Worm (Caenorhabditis elegans): ENCODE results near the gene srab-16.
"Not testable (repeated sequence)": the region's sequence is repeated elsewhere in the genome, so short reads cannot be mapped to it uniquely, and the experiment has no call there.

srab-16 gene

ce11 chrV:817182-817581, 34.6 kb downstream of the srab-16 start, which contains the start of gene R13D11.1:
Gene R13D11.1, plus strand, starts transcription at chrV:817482.
- TF ChIP-seq tbp1 (GFP tag; optimal IDR thresholded peaks at IDR 0.05), result no peak
- TF ChIP-seq Y79H2A.3 (GFP tag; conservative IDR thresholded peaks at IDR 0.05), result no peak
- TF ChIP-seq lir-1 (GFP tag; conservative IDR thresholded peaks at IDR 0.05), result no peak
- TF ChIP-seq lag-1 (GFP tag; IDR thresholded peaks at IDR 0.05), result no peak

- TF ChIP-seq lin-26 (GFP tag; IDR thresholded peaks at IDR 0.05); unc-62 (GFP tag; optimal IDR thresholded peaks at IDR 0.05); Y53G8AR.9 (GFP tag; conservative IDR thresholded peaks at IDR 0.05): not testable (repeated sequence)
These were observed 38.1 kb downstream of the srab-16 start, which contains the start of gene srx-32 for ce11 chrV:820629-821028. Gene srx-32, minus strand, starts transcription at chrV:820729.

- not testable (repeated sequence) for TF ChIP-seq mcd-1 (GFP tag; IDR thresholded peaks at IDR 0.05); B0035.1 (tag; optimal IDR thresholded peaks at IDR 0.05); madf-3 (GFP tag; IDR thresholded peaks at IDR 0.05)
These were observed 40.4 kb downstream of the srab-16 start, which contains the start of gene srx-31 for ce11 chrV:822922-823321. Gene srx-31, minus strand, starts transcription at chrV:823022.

ce11 chrV:826097-826496, 43.6 kb downstream of the srab-16 start, which contains the start of gene F41H8.2:
Gene F41H8.2, plus strand, starts transcription at chrV:826397.
- TF ChIP-seq ceh-100 (GFP tag; IDR thresholded peaks at IDR 0.05), result no peak

ce11 chrV:833368-833767, 50.8 kb downstream of the srab-16 start, which contains the start of gene F41H8.1:
Gene F41H8.1, plus strand, starts transcription at chrV:833668.
- TF ChIP-seq bed-2 (GFP tag; IDR thresholded peaks at IDR 0.05) (no peak), madf-10 (tag; optimal IDR thresholded peaks at IDR 0.05) (no peak), him-1 (tag; optimal IDR thresholded peaks at IDR 0.05) (no peak), nhr-27 (tag; optimal IDR thresholded peaks at IDR 0.05) (no peak), ceh-58 (GFP tag; IDR thresholded peaks at IDR 0.05) (no peak), ztf-28 (GFP tag; IDR thresholded peaks at IDR 0.05) (no peak), fkh-3 (tag; optimal IDR thresholded peaks at IDR 0.05) (no peak), ama-1 (optimal IDR thresholded peaks at IDR 0.05) (no peak), ama-1 (GFP tag; optimal IDR thresholded peaks at IDR 0.05) (no peak), tlf-1 (GFP tag; optimal IDR thresholded peaks at IDR 0.05) (no peak), madf-8 (GFP tag; conservative IDR thresholded peaks at IDR 0.05) (no peak), ztf-26 (tag; optimal IDR thresholded peaks at IDR 0.05) (no peak), T07F8.4 (tag; optimal IDR thresholded peaks at IDR 0.05) (no peak), lsl-1 (GFP tag; optimal IDR thresholded peaks at IDR 0.05) (no peak), mcd-1 (GFP tag; IDR thresholded peaks at IDR 0.05) (no peak), ZK185.1 (tag; optimal IDR thresholded peaks at IDR 0.05; ENCODE audit: poor library complexity, severe bottlenecking) (no peak), T26A5.8 (tag; optimal IDR thresholded peaks at IDR 0.05) (no peak), C17E4.6 (GFP tag; IDR thresholded peaks at IDR 0.05) (no peak), snpc-3.4 (tag; optimal IDR thresholded peaks at IDR 0.05) (no peak), nhr-90 (tag; optimal IDR thresholded peaks at IDR 0.05) (no peak)

All from whole organism, young adult.